Worm (Caenorhabditis elegans): Measurements from ENCODE around the gene F58E6.8.

ce11 chrV:9706592-9706991, 49.0 kb downstream of the F58E6.8 start:
- TF ChIP-seq cog-1 (tag; optimal IDR thresholded peaks at IDR 0.05): no peak
- TF ChIP-seq med-1 (GFP tag; optimal IDR thresholded peaks at IDR 0.05; ENCODE audit: insufficient read depth): no peak
- no peak for TF ChIP-seq ref-1 (GFP tag; conservative IDR thresholded peaks at IDR 0.05)
- no peak for TF ChIP-seq klf-2 (GFP tag; conservative IDR thresholded peaks at IDR 0.05)

Data from whole organism, midembryonic.